Fruit fly (Drosophila melanogaster) Kc167 (cell line): ENCODE measurements around the gene CG32086.

Experiments
- Myc ChIP-seq: fragments of >200 bp; optimal IDR thresholded peaks from 2 replicates; lab custom pipeline; 2017; ENCODE audit warnings: missing external identifiers
- Sin3A ChIP-seq: fragments of >200 bp; optimal IDR thresholded peaks from 2 replicates; lab custom pipeline; 2018; ENCODE audit warnings: missing external identifiers
- h ChIP-seq: fragments of >200 bp; optimal IDR thresholded peaks from 3 replicates; lab custom pipeline; 2018; ENCODE audit warnings: missing external identifiers
- insv ChIP-seq: fragments of >200 bp; optimal IDR thresholded peaks from 3 replicates; lab custom pipeline; 2018; ENCODE audit warnings: missing external identifiers
- psq ChIP-seq: fragments of >200 bp; optimal IDR thresholded peaks from 2 replicates; lab custom pipeline; 2017; ENCODE audit warnings: missing external identifiers
- ttk ChIP-seq: sonication (Bioruptor generic); optimal IDR thresholded peaks from 2 replicates; lab custom pipeline; 2017; ENCODE audit warnings: missing external identifiers

CG32086 gene

DNA sequence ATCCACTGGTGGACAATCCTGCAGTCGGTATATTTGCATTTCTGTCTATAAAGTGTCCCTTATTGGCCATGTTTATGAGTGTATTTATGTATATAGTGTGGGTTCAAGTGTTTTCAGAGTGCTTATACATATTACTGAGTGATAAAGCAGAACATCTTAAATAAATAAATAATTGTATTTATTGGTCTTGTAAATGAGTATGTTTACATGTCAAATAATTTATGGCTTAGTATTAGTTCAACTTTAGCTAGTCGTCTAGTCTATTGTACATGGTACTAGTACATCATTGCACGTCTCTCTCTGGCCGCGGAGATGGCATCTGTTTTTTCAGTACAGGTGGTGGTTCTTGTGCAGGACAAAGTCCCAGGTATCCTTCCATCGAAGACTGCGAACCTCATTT lies at the start of gene CG32086:
CG32086 (minus strand) TSS at position 101 of the 400 bp plus-strand sequence.
- no peak for TF ChIP-seq psq
- no peak for TF ChIP-seq Sin3A
- TF ChIP-seq insv (lab: Kevin White, UChicago), result no peak
- no peak for TF ChIP-seq ttk (lab: Kevin White, UChicago)
- no peak for TF ChIP-seq h (lab: Kevin White, UChicago)
- TF ChIP-seq Myc (lab: Kevin White, UChicago), result no peak

DNA sequence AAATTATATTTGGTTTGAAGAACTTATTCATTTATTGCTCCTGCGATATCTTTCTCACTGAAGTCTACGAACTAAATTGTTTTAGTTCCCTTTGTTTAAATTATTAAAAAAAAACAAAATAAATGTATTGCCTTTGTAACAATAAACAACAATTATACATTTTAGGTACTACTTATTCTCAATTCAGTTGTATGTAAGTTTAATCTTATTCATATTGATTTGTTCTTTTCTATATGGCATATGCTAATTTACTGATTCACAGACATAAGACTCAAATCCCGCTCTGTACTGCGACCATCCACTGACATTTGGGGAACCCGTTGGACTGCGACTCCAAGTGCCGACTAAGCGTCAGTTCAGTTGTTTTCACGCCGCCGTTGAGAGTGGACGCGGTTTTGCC lies 47.2 kb upstream of the CG32086 start, which contains the start of gene CG32091:
CG32091 (plus strand) TSS at position 301 of the 400 bp plus-strand sequence.
- TF ChIP-seq ttk (lab: Kevin White, UChicago) (no peak), Sin3A (no peak), h (lab: Kevin White, UChicago) (no peak)

DNA sequence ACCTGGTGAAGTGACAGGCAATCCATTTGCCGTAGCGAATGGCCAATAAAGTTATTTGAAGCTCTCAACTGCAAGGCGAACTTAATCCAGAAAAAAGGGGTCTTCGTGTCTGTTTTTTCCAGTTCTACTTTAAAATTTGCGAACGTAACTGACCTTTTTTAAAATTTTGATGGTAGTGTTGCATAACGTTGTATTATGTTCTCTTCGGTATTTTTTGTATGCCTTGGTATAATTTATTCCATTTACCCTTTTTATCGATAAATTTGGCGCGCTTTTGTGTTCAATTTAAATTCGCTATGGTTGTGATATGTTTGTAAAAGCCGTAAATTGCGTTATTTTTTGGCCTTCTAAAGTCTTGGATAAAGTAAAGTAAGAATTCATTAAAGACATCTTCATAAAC lies 46.8 kb upstream of the CG32086 start:
- TF ChIP-seq ttk (lab: Kevin White, UChicago), result no peak
- TF ChIP-seq insv (lab: Kevin White, UChicago), result no peak
- TF ChIP-seq Myc (lab: Kevin White, UChicago), result no peak
- no peak for TF ChIP-seq psq
- no peak for TF ChIP-seq h (lab: Kevin White, UChicago)

DNA sequence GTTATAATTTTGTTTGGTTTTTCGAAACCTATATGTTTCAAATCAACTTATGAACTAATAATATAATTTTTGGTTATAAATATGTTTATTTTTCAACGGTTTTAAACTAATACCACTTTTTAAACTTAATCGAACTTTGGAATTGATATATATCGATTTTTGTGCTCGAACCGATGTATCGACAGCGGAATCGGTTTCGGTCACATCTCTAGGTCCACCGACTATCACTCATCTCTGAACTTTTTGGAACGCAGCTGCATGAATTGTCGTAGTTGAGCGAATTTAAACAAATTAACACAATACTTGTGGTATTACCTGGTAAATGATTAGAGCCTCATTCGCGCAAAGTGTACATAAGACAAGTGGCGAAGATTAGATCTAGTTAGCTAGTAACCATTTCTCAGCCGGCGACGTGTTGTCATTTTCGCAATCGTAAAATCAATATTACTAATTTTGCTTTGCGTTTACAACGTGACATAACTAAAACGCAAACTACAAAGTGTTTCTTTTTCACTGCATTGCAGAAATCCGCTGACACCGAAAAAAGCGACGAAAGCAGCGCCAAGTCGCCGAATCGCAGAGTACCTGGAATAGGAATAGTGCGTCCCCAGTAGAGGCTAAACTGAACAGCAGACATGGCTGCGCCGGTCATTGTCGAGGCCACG lies 44.1 kb upstream of the CG32086 start, which contains the start of gene Apt1:
Apt1 (plus strand) TSS at position 219 of the 665 bp plus-strand sequence.
- no peak for TF ChIP-seq Sin3A
- no peak for TF ChIP-seq Myc (lab: Kevin White, UChicago)
- no peak for TF ChIP-seq insv (lab: Kevin White, UChicago)
- TF ChIP-seq h (lab: Kevin White, UChicago), result no peak
- no peak for TF ChIP-seq psq
- no peak for TF ChIP-seq ttk (lab: Kevin White, UChicago)

DNA sequence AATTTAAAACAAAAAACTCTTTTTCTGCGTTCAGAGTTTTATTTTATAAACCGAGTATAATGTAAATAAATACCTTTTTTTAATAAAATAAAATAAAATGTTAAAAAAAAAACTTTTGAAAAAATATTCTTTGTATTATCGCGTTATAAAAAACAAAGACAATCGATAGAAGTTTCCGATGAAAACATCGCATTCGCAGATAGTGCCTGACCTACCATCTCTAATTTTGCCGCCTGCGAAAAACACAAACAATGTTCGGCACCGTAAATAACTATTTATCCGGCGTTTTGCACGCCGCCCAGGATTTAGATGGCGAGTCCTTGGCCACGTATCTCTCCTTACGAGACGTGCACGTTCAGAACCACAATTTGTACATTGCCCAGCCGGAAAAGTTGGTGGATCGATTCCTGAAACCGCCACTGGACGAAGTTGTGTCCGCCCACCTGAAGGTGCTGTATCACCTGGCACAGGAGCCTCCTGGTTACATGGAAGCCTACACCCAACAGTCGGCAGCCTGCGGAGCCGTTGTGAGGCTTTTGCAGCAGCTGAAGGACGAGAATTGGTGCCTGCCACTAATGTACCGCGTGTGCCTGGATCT lies 42.5 kb upstream of the CG32086 start, which contains the start of gene PCID2:
PCID2 (plus strand) TSS at position 213 of the 598 bp plus-strand sequence.
- TF ChIP-seq psq, result no peak
- no peak for TF ChIP-seq Myc (lab: Kevin White, UChicago)
- TF ChIP-seq Sin3A, result no peak
- no peak for TF ChIP-seq ttk (lab: Kevin White, UChicago)
- no peak for TF ChIP-seq insv (lab: Kevin White, UChicago)
- TF ChIP-seq h (lab: Kevin White, UChicago), result no peak

DNA sequence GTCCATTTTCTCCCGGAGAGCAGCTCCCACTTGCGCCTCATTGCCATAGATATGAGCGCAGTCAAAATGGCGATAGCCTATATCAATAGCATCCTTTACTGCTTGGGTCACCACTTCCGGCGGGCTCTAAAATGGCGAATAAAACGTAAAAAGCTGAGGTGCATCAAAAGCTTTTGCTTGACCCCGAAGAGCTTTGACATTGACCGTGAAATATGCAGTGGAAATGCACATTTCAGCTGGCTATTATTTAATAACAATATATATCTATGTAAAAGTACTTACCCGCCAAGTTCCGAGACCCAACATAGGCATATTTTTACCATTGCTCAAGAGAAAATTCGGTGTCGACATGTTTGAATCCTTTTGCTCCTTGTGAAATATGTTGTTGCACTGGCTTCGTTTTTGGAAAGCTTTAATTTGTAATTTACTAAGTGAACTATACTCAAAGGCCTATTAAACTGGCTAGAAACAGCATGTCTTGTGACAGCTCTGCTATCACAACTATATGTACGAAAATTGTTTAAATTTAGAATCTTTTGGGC lies 41.8 kb upstream of the CG32086 start, which contains the start of gene CG6083:
CG6083 (minus strand) TSS at position 492 of the 542 bp plus-strand sequence.
- no peak for TF ChIP-seq Sin3A
- TF ChIP-seq insv (lab: Kevin White, UChicago), result no peak
- TF ChIP-seq psq, result no peak
- no peak for TF ChIP-seq Myc (lab: Kevin White, UChicago)
- no peak for TF ChIP-seq h (lab: Kevin White, UChicago)
- no peak for TF ChIP-seq ttk (lab: Kevin White, UChicago)

DNA sequence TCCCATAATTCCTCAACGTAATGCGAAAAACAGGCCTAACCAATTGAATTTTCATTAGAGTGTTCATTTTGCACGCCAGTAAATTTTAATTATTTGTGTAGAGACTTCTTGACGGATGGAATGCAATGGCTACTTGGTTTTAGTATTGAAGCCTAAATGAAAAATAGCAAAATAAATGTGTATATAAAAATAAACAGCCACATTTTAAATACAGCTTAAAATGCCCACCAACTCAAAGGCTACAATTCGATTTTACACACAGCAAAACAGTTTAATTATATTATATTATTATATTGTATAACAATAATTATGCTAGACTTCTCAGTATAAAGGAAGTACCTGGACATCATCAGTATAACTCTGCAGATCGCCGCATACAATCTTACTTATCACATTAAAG lies 40.4 kb upstream of the CG32086 start, which contains the start of gene Akr1B:
Akr1B (minus strand) TSS at position 101 of the 400 bp plus-strand sequence.
- TF ChIP-seq Myc (lab: Kevin White, UChicago) (no peak), psq (no peak), ttk (lab: Kevin White, UChicago) (no peak), Sin3A (no peak), h (lab: Kevin White, UChicago) (no peak), insv (lab: Kevin White, UChicago) (no peak)

DNA sequence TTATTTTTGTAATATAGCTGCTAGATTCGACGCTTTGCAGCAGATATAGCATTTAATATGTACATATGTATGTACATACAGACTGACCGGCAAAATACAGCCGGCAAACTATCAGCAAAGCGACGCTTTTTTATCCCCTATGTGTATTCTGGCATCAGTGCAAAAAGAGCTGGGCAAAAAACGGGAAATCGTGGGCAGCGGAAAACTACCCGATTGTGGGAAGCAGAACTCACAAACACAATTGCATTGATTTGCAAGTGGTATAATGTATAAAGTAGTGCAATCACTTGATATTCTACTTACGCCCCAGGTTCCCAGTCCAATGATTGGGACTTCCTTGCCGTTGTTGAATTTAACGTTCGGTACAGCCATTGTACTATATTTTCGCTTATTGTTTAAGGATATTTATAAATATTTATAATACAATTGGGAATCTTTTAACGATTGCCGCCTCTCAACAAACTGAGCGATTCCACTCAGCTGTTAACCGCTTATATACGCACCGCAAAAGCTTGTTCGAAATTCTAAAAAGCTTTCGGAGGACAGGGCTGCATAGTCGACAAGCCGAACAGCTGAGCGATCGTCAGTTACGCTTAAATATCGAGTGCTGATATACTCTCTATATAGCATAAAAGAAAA lies 39.5 kb upstream of the CG32086 start:
- no peak for TF ChIP-seq psq
- no peak for TF ChIP-seq ttk (lab: Kevin White, UChicago)

DNA sequence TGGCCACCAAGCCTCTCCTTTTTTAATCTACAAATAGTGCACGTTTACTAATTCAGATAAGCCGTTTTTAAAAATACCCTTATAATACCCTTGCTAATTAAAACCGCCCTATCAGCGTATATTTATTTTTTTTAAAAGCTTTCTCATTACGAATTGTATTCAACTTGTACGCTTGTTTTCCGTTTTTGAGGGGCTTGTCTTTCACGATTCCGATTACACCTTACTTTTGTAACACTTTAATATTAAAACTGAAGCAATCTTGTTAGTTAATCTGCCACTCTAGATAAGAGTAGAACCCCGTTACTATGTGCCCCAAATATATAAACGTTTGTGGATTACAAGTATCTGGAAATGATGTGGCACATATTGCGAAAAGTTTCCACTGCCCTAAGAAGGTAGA lies 38.9 kb upstream of the CG32086 start:
- TF ChIP-seq Sin3A (no peak), Myc (lab: Kevin White, UChicago) (no peak), ttk (lab: Kevin White, UChicago) (no peak), psq (no peak), insv (lab: Kevin White, UChicago) (no peak), h (lab: Kevin White, UChicago) (no peak)

DNA sequence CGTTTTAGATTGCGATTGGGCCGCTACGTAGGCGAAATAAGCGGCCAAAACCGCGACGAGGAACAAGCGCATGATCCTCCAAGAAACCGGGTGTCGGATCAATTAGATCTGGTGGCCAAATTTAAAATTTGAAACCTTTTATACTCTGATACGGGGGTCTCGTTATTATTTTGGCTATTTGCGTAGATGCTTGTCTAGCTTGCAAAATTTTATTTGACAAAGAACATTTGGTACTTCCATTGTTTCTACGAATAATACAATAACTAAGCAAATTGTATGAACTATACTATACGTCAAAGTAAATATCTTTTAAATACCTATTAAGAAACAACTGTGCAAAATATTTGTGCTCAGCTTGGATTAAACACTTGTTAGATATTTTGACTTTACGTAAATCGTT lies 36.1 kb upstream of the CG32086 start, which contains the start of gene Muc68Ca:
Muc68Ca (minus strand) TSS at position 101 of the 400 bp plus-strand sequence.
- no peak for TF ChIP-seq Myc (lab: Kevin White, UChicago)
- no peak for TF ChIP-seq ttk (lab: Kevin White, UChicago)
- TF ChIP-seq h (lab: Kevin White, UChicago), result no peak
- no peak for TF ChIP-seq insv (lab: Kevin White, UChicago)
- TF ChIP-seq Sin3A, result no peak
- no peak for TF ChIP-seq psq

DNA sequence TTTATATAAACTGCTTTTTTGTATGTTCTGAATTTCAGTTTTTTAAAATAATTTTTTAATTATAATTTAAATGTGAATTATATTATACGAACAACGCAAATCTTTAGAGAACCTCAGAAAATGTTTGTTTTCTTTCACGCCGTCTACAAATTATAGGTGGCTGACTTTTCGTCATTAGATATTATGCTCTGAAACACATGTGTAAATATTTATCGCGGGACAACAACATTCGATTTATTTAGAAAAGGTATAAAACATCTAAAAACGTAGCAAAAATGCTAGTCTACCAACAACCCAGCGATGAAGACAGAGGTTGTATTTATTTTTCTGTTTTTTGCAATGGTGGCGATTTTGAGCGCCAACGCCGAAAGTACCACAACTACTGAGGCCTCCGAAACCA lies 26.0 kb upstream of the CG32086 start, which contains the start of gene CG42832:
CG42832 (plus strand) TSS at position 301 of the 400 bp plus-strand sequence.
- TF ChIP-seq Myc (lab: Kevin White, UChicago), result no peak
- no peak for TF ChIP-seq ttk (lab: Kevin White, UChicago)
- TF ChIP-seq psq, result no peak
- no peak for TF ChIP-seq Sin3A
